Worm (Caenorhabditis elegans): Measurements from ENCODE around the gene C47A4.5.

C47A4.5 gene

ce11 chrIV:13718918-13719317 lies 26.6 kb upstream of the C47A4.5 start:
- TF ChIP-seq W03F9.2 (tag; optimal IDR thresholded peaks at IDR 0.05) = no peak
- TF ChIP-seq dao-5 (tag; optimal IDR thresholded peaks at IDR 0.05) = no peak
- TF ChIP-seq him-1 (tag; optimal IDR thresholded peaks at IDR 0.05) = no peak

ce11 chrIV:13721000-13721399 lies 24.5 kb upstream of the C47A4.5 start:
- TF ChIP-seq dao-5 (tag; optimal IDR thresholded peaks at IDR 0.05) = no peak
- no peak for TF ChIP-seq him-1 (tag; optimal IDR thresholded peaks at IDR 0.05)
- no peak for TF ChIP-seq W03F9.2 (tag; optimal IDR thresholded peaks at IDR 0.05)

ce11 chrIV:13725201-13725600 lies 20.3 kb upstream of the C47A4.5 start:
- TF ChIP-seq him-1 (tag; optimal IDR thresholded peaks at IDR 0.05) (no peak), dao-5 (tag; optimal IDR thresholded peaks at IDR 0.05) (no peak), W03F9.2 (tag; optimal IDR thresholded peaks at IDR 0.05) (peak; percentile 39)

ce11 chrIV:13726630-13727029 lies 18.9 kb upstream of the C47A4.5 start, which contains the start of gene ent-4:
Gene ent-4 (plus strand): TSS chrIV:13726930.
- TF ChIP-seq W03F9.2 (tag; optimal IDR thresholded peaks at IDR 0.05) (no peak), him-1 (tag; optimal IDR thresholded peaks at IDR 0.05) (no peak), dao-5 (tag; optimal IDR thresholded peaks at IDR 0.05) (no peak)

ce11 chrIV:13727865-13728264 lies 17.6 kb upstream of the C47A4.5 start:
- TF ChIP-seq him-1 (tag; optimal IDR thresholded peaks at IDR 0.05) (no peak), W03F9.2 (tag; optimal IDR thresholded peaks at IDR 0.05) (no peak), dao-5 (tag; optimal IDR thresholded peaks at IDR 0.05) (no peak)

ce11 chrIV:13742244-13742643 lies 3.3 kb upstream of the C47A4.5 start, which contains the start of gene C47A4.3:
Gene C47A4.3 (minus strand): TSS chrIV:13742344.
- TF ChIP-seq W03F9.2 (tag; optimal IDR thresholded peaks at IDR 0.05) = no peak
- no peak for TF ChIP-seq him-1 (tag; optimal IDR thresholded peaks at IDR 0.05)
- no peak for TF ChIP-seq dao-5 (tag; optimal IDR thresholded peaks at IDR 0.05)

- TF ChIP-seq him-1 (tag; optimal IDR thresholded peaks at IDR 0.05) (no peak), dao-5 (tag; optimal IDR thresholded peaks at IDR 0.05) (no peak), W03F9.2 (tag; optimal IDR thresholded peaks at IDR 0.05) (no peak)
These were observed 3.3 kb downstream of the C47A4.5 start for ce11 chrIV:13748798-13749197.

ce11 chrIV:13750033-13750432 lies 4.5 kb downstream of the C47A4.5 start, which contains the start of gene sorb-1:
Gene sorb-1 (plus strand): TSS chrIV:13750333.
- TF ChIP-seq him-1 (tag; optimal IDR thresholded peaks at IDR 0.05) = no peak

ce11 chrIV:13755619-13756018 lies 10.1 kb downstream of the C47A4.5 start:
- TF ChIP-seq dao-5 (tag; optimal IDR thresholded peaks at IDR 0.05) = no peak
- TF ChIP-seq him-1 (tag; optimal IDR thresholded peaks at IDR 0.05) = no peak
- no peak for TF ChIP-seq W03F9.2 (tag; optimal IDR thresholded peaks at IDR 0.05)

- TF ChIP-seq dao-5 (tag; optimal IDR thresholded peaks at IDR 0.05) = no peak
- no peak for TF ChIP-seq him-1 (tag; optimal IDR thresholded peaks at IDR 0.05)
- TF ChIP-seq W03F9.2 (tag; optimal IDR thresholded peaks at IDR 0.05) = no peak
These were observed 17.9 kb downstream of the C47A4.5 start for ce11 chrIV:13763449-13763848.

ce11 chrIV:13764708-13765107 lies 19.2 kb downstream of the C47A4.5 start:
- no peak for TF ChIP-seq dao-5 (tag; optimal IDR thresholded peaks at IDR 0.05)
- TF ChIP-seq him-1 (tag; optimal IDR thresholded peaks at IDR 0.05) = no peak
- no peak for TF ChIP-seq W03F9.2 (tag; optimal IDR thresholded peaks at IDR 0.05)

- TF ChIP-seq W03F9.2 (tag; optimal IDR thresholded peaks at IDR 0.05) (no peak), dao-5 (tag; optimal IDR thresholded peaks at IDR 0.05) (no peak), him-1 (tag; optimal IDR thresholded peaks at IDR 0.05) (no peak)
These were observed 29.1 kb downstream of the C47A4.5 start, which contains the start of gene Y45F10D.2 for ce11 chrIV:13774578-13774977. Gene Y45F10D.2 (minus strand): TSS chrIV:13774678.

- TF ChIP-seq W03F9.2 (tag; optimal IDR thresholded peaks at IDR 0.05) (no peak), dao-5 (tag; optimal IDR thresholded peaks at IDR 0.05) (no peak), him-1 (tag; optimal IDR thresholded peaks at IDR 0.05) (no peak)
These were observed 30.6 kb downstream of the C47A4.5 start, which contains the start of gene Y45F10D.16 for ce11 chrIV:13776115-13776514. Gene Y45F10D.16 (plus strand): TSS chrIV:13776415.

ce11 chrIV:13776745-13777144 lies 31.2 kb downstream of the C47A4.5 start:
- no peak for TF ChIP-seq him-1 (tag; optimal IDR thresholded peaks at IDR 0.05)
- TF ChIP-seq dao-5 (tag; optimal IDR thresholded peaks at IDR 0.05) = no peak
- TF ChIP-seq W03F9.2 (tag; optimal IDR thresholded peaks at IDR 0.05) = no peak

- TF ChIP-seq him-1 (tag; optimal IDR thresholded peaks at IDR 0.05) (no peak), W03F9.2 (tag; optimal IDR thresholded peaks at IDR 0.05) (peak; percentile 74), dao-5 (tag; optimal IDR thresholded peaks at IDR 0.05) (no peak)
These were observed 32.0 kb downstream of the C47A4.5 start, which contains the start of gene rpl-18 for ce11 chrIV:13777480-13777879. Gene rpl-18 (plus strand): TSS chrIV:13777865.

Data from whole organism, L4/young adult.